Fruit fly (Drosophila melanogaster): ENCODE measurements around the gene CG11891.

- TF ChIP-seq CG11617 (GFP tag; optimal IDR thresholded peaks at IDR 0.05) (no peak), CG5204 (GFP tag; optimal IDR thresholded peaks at IDR 0.05) (no peak), CG33017 (tag; optimal IDR thresholded peaks at IDR 0.05) (no peak), Crg-1 (GFP tag; optimal IDR thresholded peaks at IDR 0.05) (peak; percentile 53), cic (GFP tag; optimal IDR thresholded peaks at IDR 0.05) (no peak), cnc (optimal IDR thresholded peaks at IDR 0.05) (no peak), CG14711 (tag; optimal IDR thresholded peaks at IDR 0.05) (peak; percentile 67), Mnt (GFP tag; optimal IDR thresholded peaks at IDR 0.05) (peak; percentile 44), CG12768 (GFP tag; optimal IDR thresholded peaks at IDR 0.05) (no peak), CG7045 (GFP tag; optimal IDR thresholded peaks at IDR 0.05) (no peak)
Measured at dm6 chr3R:25245052-25245813, 24.8 kb upstream of the CG11891 start, which contains the start of gene bam.

All from whole organism, adult.